Worm (Caenorhabditis elegans) whole organism, midembryonic: ENCODE data around the gene cox-6C.

Experiments
- T22C8.4 ChIP-seq: fragments of 200-800 bp; sonication (Bioruptor generic); IDR thresholded peaks from 2 replicates; pipeline ENCODE4 v1.3.6; 2022; ENCODE audit warnings: missing genetic modification characterization, missing compliant biosample characterization
- cog-1 ChIP-seq: sonication (generic microtip); optimal IDR thresholded peaks from 2 replicates; lab custom pipeline; 2016; ENCODE audit warnings: missing genetic modification characterization, missing compliant biosample characterization
- flt-1 ChIP-seq: fragments of 200-800 bp; sonication (Bioruptor generic); IDR thresholded peaks from 2 replicates; pipeline ENCODE4 v1.3.6; 2022; ENCODE audit warnings: missing genetic modification characterization, missing compliant biosample characterization
- klf-2 ChIP-seq: fragments of 200-800 bp; sonication (Bioruptor generic); conservative IDR thresholded peaks from 2 replicates; pipeline ENCODE4 v1.3.6; 2022; ENCODE audit warnings: missing genetic modification reagents, missing genetic modification characterization, missing compliant biosample characterization
- med-1 ChIP-seq: sonication (generic microtip); optimal IDR thresholded peaks from 2 replicates; lab custom pipeline; 2017; ENCODE audit warnings: missing genetic modification characterization, mild to moderate bottlenecking, missing compliant biosample characterization, antibody characterized with exemption, missing genetic modification reagents; ENCODE audit not compliant: insufficient read depth
- ref-1 ChIP-seq: fragments of 200-800 bp; sonication (Bioruptor generic); conservative IDR thresholded peaks from 2 replicates; pipeline ENCODE4 v1.3.6; 2022; ENCODE audit warnings: missing genetic modification reagents, missing genetic modification characterization, missing compliant biosample characterization
- ztf-29 ChIP-seq: fragments of 200-800 bp; sonication (Bioruptor generic); IDR thresholded peaks from 2 replicates; pipeline ENCODE4 v1.3.6; 2022; ENCODE audit warnings: missing genetic modification reagents, missing genetic modification characterization, missing compliant biosample characterization

DNA sequence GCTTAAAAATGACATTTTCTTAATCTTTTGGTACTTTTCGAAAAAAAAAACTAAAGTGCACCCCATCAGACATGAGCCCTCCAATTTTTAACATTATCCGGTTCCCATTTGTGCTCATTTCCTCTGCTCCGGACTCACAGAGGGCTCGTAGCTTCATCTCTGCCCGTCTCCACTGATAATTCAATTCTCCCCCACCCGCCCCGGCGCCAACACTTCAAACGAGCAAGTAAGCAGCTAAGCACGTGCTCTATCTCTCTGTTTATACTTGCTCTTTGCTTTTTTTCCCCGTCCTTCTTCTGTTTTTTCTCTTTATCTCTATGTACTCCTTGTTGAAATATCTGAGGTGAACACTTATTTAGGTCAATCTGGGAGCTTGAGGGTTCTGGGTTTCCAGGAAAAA, 47.3 kb upstream of the cox-6C start, which contains the start of gene T05C7.9:
- TF ChIP-seq flt-1 (GFP tag; lab: Robert Waterston, UW), result no peak
- no peak for TF ChIP-seq ref-1
- no peak for TF ChIP-seq cog-1 (tag; lab: Kevin White, UChicago)
- no peak for TF ChIP-seq klf-2 (GFP tag; lab: Robert Waterston, UW)
- TF ChIP-seq med-1 (GFP tag; lab: Kevin White, UChicago), result no peak
- TF ChIP-seq T22C8.4 (GFP tag; lab: Robert Waterston, UW), result no peak
- TF ChIP-seq ztf-29 (GFP tag; lab: Robert Waterston, UW), result no peak
